Worm (Caenorhabditis elegans) whole organism, early embryonic: ENCODE results near the gene K07F5.22.

Source experiments
- aly-1 ChIP-seq: sonication (generic microtip); optimal IDR thresholded peaks from 2 replicates; lab custom pipeline; 2016; ENCODE audit warnings: missing genetic modification characterization, missing compliant biosample characterization
- ama-1 ChIP-seq: fragments of 150-350 bp; optimal IDR thresholded peaks from 2 replicates; lab custom pipeline; 2014

- no peak for TF ChIP-seq ama-1 (lab: Kevin White, UChicago)
- TF ChIP-seq aly-1 (tag; lab: Kevin White, UChicago), result no peak
Measured at ce11 chrIV:9850931-9851330, 13.9 kb upstream of the K07F5.22 start, which contains the start of gene ssp-10.
